Fruit fly (Drosophila melanogaster): ENCODE measurements around the gene CG32681.

Gene CG32681

dm6 chrX:10362127-10362526, 19.0 kb downstream of the CG32681 start:
- peak; percentile 39 for TF ChIP-seq kay (GFP tag; ENCODE audit: borderline replicate concordance)
- no peak for TF ChIP-seq ovo (GFP tag; optimal IDR thresholded peaks at IDR 0.05)
- TF ChIP-seq tj (GFP tag; optimal IDR thresholded peaks at IDR 0.05), result peak; percentile 92

DNA sequence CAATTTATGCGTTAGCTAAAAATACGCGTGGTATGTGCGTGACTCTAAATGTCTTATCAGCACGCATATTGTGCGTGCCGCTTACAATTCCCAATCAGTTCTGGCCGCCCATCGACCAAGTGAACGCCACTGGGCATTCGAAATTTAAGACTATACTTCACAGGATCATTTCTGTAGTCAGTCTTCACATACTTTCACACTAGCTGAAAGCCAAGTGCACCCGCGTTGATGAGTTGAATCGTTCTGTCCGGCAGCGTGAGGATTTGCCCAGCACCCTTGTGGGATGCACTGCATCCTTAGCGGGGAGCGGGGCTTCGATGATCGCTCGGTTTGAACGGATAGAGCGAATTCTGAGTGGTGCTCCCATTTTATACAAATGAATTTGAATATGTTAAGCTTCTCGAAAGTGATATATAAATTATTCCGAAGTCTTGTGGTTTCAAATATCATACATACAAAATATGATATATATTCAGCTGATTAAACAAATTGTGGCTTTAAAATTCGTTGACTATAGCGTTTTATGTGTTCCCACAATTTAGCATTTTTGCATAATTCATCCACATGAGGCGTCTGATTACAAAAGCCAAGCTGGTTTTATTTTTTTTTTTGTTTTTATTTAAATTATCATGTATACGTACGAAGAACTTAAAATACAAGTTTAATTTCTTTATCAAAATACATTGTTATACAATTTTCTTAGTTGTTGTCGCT, 33.0 kb downstream of the CG32681 start:
- peak; percentile 98 for TF ChIP-seq tj (GFP tag; optimal IDR thresholded peaks at IDR 0.05)
- TF ChIP-seq CG14711 (tag; optimal IDR thresholded peaks at IDR 0.05), result no peak

DNA sequence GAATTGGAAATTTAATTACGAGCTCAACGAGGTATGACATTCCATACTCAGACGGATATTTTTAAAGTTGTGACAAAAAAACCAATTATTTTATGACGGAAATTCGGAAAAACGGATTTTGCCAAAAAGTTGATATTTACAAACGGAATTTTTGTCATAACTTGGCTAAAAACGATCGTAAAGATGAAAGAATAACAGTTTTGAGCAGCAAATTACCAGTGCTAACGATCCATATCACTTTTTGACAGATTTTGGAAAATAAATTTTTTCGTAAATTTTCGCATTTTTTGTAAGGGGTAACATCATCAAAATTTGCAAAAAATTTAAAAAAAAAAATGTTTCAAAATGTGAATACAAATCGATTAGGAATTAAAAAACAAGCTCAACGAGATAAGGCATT, 40.7 kb downstream of the CG32681 start:
- no peak for TF ChIP-seq CG11617 (GFP tag; optimal IDR thresholded peaks at IDR 0.05)
- TF ChIP-seq CG14711 (tag; optimal IDR thresholded peaks at IDR 0.05), result no peak
- no peak for TF ChIP-seq CG7101 (tag; optimal IDR thresholded peaks at IDR 0.05)
- no peak for TF ChIP-seq Crg-1 (GFP tag; optimal IDR thresholded peaks at IDR 0.05)
- no peak for TF ChIP-seq Mnt (GFP tag; optimal IDR thresholded peaks at IDR 0.05)
- TF ChIP-seq CG12768 (GFP tag; optimal IDR thresholded peaks at IDR 0.05), result no peak
- no peak for TF ChIP-seq cic (GFP tag; optimal IDR thresholded peaks at IDR 0.05)
- TF ChIP-seq CG7045 (GFP tag; optimal IDR thresholded peaks at IDR 0.05), result no peak

dm6 chrX:10333352-10333751, 47.8 kb downstream of the CG32681 start, which contains the start of gene CG43740:
TSS of gene CG43740 (plus strand) at chrX:10333652.
- TF ChIP-seq CG11617 (GFP tag; optimal IDR thresholded peaks at IDR 0.05) (no peak), Crg-1 (GFP tag; optimal IDR thresholded peaks at IDR 0.05) (no peak), pad (GFP tag; optimal IDR thresholded peaks at IDR 0.05) (no peak), cic (GFP tag; optimal IDR thresholded peaks at IDR 0.05) (no peak), CG7045 (GFP tag; optimal IDR thresholded peaks at IDR 0.05) (no peak), ovo (GFP tag; optimal IDR thresholded peaks at IDR 0.05) (no peak), CG5204 (GFP tag; optimal IDR thresholded peaks at IDR 0.05) (no peak), kay (GFP tag; ENCODE audit: borderline replicate concordance) (no peak)

dm6 chrX:10331718-10332117, 49.4 kb downstream of the CG32681 start, which contains the start of gene CG15306:
TSS of gene CG15306 (minus strand) at chrX:10331818.
- no peak for TF ChIP-seq CG33017 (tag; optimal IDR thresholded peaks at IDR 0.05)
- no peak for TF ChIP-seq bab1 (GFP tag; optimal IDR thresholded peaks at IDR 0.05)
- TF ChIP-seq CG5204 (GFP tag; optimal IDR thresholded peaks at IDR 0.05), result no peak

- TF ChIP-seq CG14711 (tag; optimal IDR thresholded peaks at IDR 0.05), result peak; percentile 55
- no peak for TF ChIP-seq CG5204 (GFP tag; optimal IDR thresholded peaks at IDR 0.05)
- peak; percentile 61 for TF ChIP-seq CG12768 (GFP tag; optimal IDR thresholded peaks at IDR 0.05)
- TF ChIP-seq CG11617 (GFP tag; optimal IDR thresholded peaks at IDR 0.05), result peak; percentile 62
- no peak for TF ChIP-seq cnc (optimal IDR thresholded peaks at IDR 0.05)
- no peak for TF ChIP-seq Hr96 (GFP tag; optimal IDR thresholded peaks at IDR 0.05)
- no peak for TF ChIP-seq toe (GFP tag; optimal IDR thresholded peaks at IDR 0.05)
- TF ChIP-seq Clk (GFP tag; optimal IDR thresholded peaks at IDR 0.05), result no peak
- TF ChIP-seq CG7045 (GFP tag; optimal IDR thresholded peaks at IDR 0.05), result no peak
- peak; percentile 81 for TF ChIP-seq kay (GFP tag; ENCODE audit: borderline replicate concordance)
- peak; percentile 49 for TF ChIP-seq CG33017 (tag; optimal IDR thresholded peaks at IDR 0.05)
- peak; percentile 85 for TF ChIP-seq bab1 (GFP tag; optimal IDR thresholded peaks at IDR 0.05)
- TF ChIP-seq CG7101 (tag; optimal IDR thresholded peaks at IDR 0.05), result peak; percentile 71
- peak; percentile 61 for TF ChIP-seq tj (GFP tag; optimal IDR thresholded peaks at IDR 0.05)
- TF ChIP-seq CG1620 (GFP tag; optimal IDR thresholded peaks at IDR 0.05), result peak; percentile 10
- TF ChIP-seq Mnt (GFP tag; optimal IDR thresholded peaks at IDR 0.05), result peak; percentile 83
- TF ChIP-seq Crg-1 (GFP tag; optimal IDR thresholded peaks at IDR 0.05), result peak; percentile 38
- peak; percentile 89 for TF ChIP-seq pad (GFP tag; optimal IDR thresholded peaks at IDR 0.05)
- peak; percentile 71 for TF ChIP-seq ovo (GFP tag; optimal IDR thresholded peaks at IDR 0.05)
- peak; percentile 50 for TF ChIP-seq cic (GFP tag; optimal IDR thresholded peaks at IDR 0.05)
These were observed 51.4 kb downstream of the CG32681 start, which contains the start of gene Gip for dm6 chrX:10329659-10330289. TSS of gene Gip (minus strand) at chrX:10329872.
